Worm (Caenorhabditis elegans): ENCODE measurements around the gene pcp-5.

- TF ChIP-seq him-1 (tag; optimal IDR thresholded peaks at IDR 0.05), result no peak
- TF ChIP-seq dao-5 (tag; optimal IDR thresholded peaks at IDR 0.05), result no peak
- no peak for TF ChIP-seq W03F9.2 (tag; optimal IDR thresholded peaks at IDR 0.05)
Measured at ce11 chrIII:7866189-7866588, 41.2 kb downstream of the pcp-5 start, which contains the start of gene cup-4.
